Worm (Caenorhabditis elegans) whole organism, L1 larva: ENCODE measurements around the gene unc-80.

ENCODE experiments used
- F16B12.6 ChIP-seq: fragments of 150-350 bp; optimal IDR thresholded peaks from 2 replicates; lab custom pipeline; 2014; ENCODE audit warnings: missing biosample characterization, missing genetic modification characterization
- aha-1 ChIP-seq: fragments of 150-350 bp; optimal IDR thresholded peaks from 2 replicates; lab custom pipeline; 2014; ENCODE audit warnings: missing biosample characterization, missing genetic modification characterization
- alr-1 ChIP-seq: fragments of 200-800 bp; sonication (Bioruptor generic); optimal IDR thresholded peaks from 2 replicates; lab custom pipeline; 2018; ENCODE audit warnings: borderline replicate concordance, mild to moderate bottlenecking, missing genetic modification characterization, missing compliant biosample characterization
- blmp-1 ChIP-seq: fragments of 150-350 bp; optimal IDR thresholded peaks from 2 replicates; lab custom pipeline; 2014; ENCODE audit warnings: missing biosample characterization, missing genetic modification characterization
- dpl-1 ChIP-seq, 3 experiments: fragments of 150-350 bp in 2 of 3; sonication (generic microtip) in 1 of 3; optimal IDR thresholded peaks; 2 replicates each; lab custom pipeline; 2014 to 2017; ENCODE audit warnings: missing biosample characterization in 3 of 3, missing genetic modification characterization in 3 of 3, missing genetic modification reagents in 3 of 3
- dsc-1 ChIP-seq: sonication (generic microtip); optimal IDR thresholded peaks from 2 replicates; lab custom pipeline; 2016; ENCODE audit warnings: mild to moderate bottlenecking, missing genetic modification characterization, missing compliant biosample characterization
- fkh-4 ChIP-seq: sonication (generic microtip); optimal IDR thresholded peaks from 2 replicates; lab custom pipeline; 2016; ENCODE audit warnings: missing compliant biosample characterization, missing genetic modification characterization, borderline replicate concordance
- isw-1 ChIP-seq: fragments of 200-800 bp; sonication (Bioruptor generic); IDR thresholded peaks from 2 replicates; pipeline ENCODE4 v1.3.6; 2022; ENCODE audit warnings: missing genetic modification characterization, missing compliant biosample characterization
- lin-14 ChIP-seq: fragments of 200-800 bp; sonication (Bioruptor generic); optimal IDR thresholded peaks from 2 replicates; lab custom pipeline; 2018; ENCODE audit warnings: mild to moderate bottlenecking, missing genetic modification characterization, moderate library complexity, missing compliant biosample characterization
- mab-9 ChIP-seq: fragments of 200-800 bp; sonication (Bioruptor generic); IDR thresholded peaks from 2 replicates; pipeline ENCODE4 v1.3.6; 2022; ENCODE audit warnings: missing genetic modification reagents, missing genetic modification characterization, missing compliant biosample characterization
- mef-2 ChIP-seq: fragments of 150-350 bp; optimal IDR thresholded peaks from 2 replicates; lab custom pipeline; 2014; ENCODE audit warnings: missing biosample characterization, missing genetic modification characterization
- nhr-11 ChIP-seq: fragments of 150-350 bp; optimal IDR thresholded peaks from 2 replicates; lab custom pipeline; 2014; ENCODE audit warnings: missing biosample characterization, missing genetic modification characterization
- nhr-12 ChIP-seq: sonication (generic microtip); optimal IDR thresholded peaks from 2 replicates; lab custom pipeline; 2017; ENCODE audit warnings: missing biosample characterization, missing genetic modification characterization
- nhr-19 ChIP-seq: fragments of 200-800 bp; sonication (Bioruptor generic); conservative IDR thresholded peaks from 2 replicates; pipeline ENCODE4 v1.3.6; 2022; ENCODE audit warnings: missing genetic modification characterization, missing compliant biosample characterization
- nhr-28 ChIP-seq: fragments of 150-350 bp; optimal IDR thresholded peaks from 2 replicates; lab custom pipeline; 2014; ENCODE audit warnings: missing biosample characterization, missing genetic modification characterization
- nhr-77 ChIP-seq: fragments of 150-350 bp; optimal IDR thresholded peaks from 2 replicates; lab custom pipeline; 2014; ENCODE audit warnings: missing biosample characterization, missing genetic modification characterization
- nhr-84 ChIP-seq: sonication (generic microtip); optimal IDR thresholded peaks from 2 replicates; lab custom pipeline; 2017; ENCODE audit warnings: missing biosample characterization, missing genetic modification characterization
- pqm-1 ChIP-seq: sonication (generic microtip); optimal IDR thresholded peaks from 3 replicates; lab custom pipeline; 2017; ENCODE audit warnings: missing biosample characterization, missing genetic modification characterization
- rnt-1 ChIP-seq: sonication (generic microtip); optimal IDR thresholded peaks from 2 replicates; lab custom pipeline; 2016; ENCODE audit warnings: mild to moderate bottlenecking, missing genetic modification characterization, moderate library complexity, missing compliant biosample characterization
- snpc-4 ChIP-seq: fragments of 150-350 bp; optimal IDR thresholded peaks from 2 replicates; lab custom pipeline; 2014; ENCODE audit warnings: missing biosample characterization, missing genetic modification characterization
- sptf-1 ChIP-seq: fragments of 150-350 bp; optimal IDR thresholded peaks from 2 replicates; lab custom pipeline; 2014; ENCODE audit warnings: missing biosample characterization, missing genetic modification characterization
- xbp-1 ChIP-seq: sonication (generic microtip); optimal IDR thresholded peaks from 2 replicates; lab custom pipeline; 2016; ENCODE audit warnings: missing genetic modification characterization, missing compliant biosample characterization

Gene unc-80

DNA sequence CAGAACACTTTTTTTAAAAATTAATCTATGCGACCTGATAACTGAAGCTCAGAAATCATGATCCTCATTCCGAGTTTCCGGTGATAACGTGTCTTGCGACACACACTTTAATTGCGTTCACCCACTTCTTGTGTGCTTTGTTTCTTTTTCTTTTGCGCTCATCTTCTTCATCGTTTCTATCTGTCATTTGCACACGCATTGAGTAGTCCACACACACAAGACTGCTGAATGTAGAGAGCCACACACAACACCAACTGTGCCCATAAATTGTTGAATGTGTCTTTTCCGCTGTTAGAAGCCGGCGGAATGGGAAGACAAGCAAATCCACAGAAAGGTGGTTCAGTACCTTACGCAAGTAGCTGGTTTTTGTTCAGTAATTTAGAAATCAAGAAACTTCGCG lies 41.0 kb downstream of the unc-80 start:
- TF ChIP-seq nhr-28 (tag; lab: Kevin White, UChicago) (no peak), aha-1 (tag; lab: Kevin White, UChicago) (no peak), nhr-19 (GFP tag; lab: Robert Waterston, UW) (0 out of 2 replicates have a peak, but pooled peaks have one; percentile 21), dpl-1 (GFP tag; optimal IDR thresholded peaks at IDR 0.05; lab: Kevin White, UChicago) (no peak), nhr-77 (tag; lab: Kevin White, UChicago) (no peak), blmp-1 (tag; lab: Kevin White, UChicago) (no peak), mef-2 (tag; lab: Kevin White, UChicago) (no peak), mab-9 (GFP tag; lab: Robert Waterston, UW) (no peak), fkh-4 (tag; lab: Kevin White, UChicago) (no peak), nhr-11 (tag; lab: Kevin White, UChicago) (no peak), xbp-1 (tag; lab: Kevin White, UChicago) (no peak), F16B12.6 (no peak), pqm-1 (tag; lab: Kevin White, UChicago) (no peak), snpc-4 (no peak), dsc-1 (tag; lab: Kevin White, UChicago) (no peak), isw-1 (GFP tag; lab: Robert Waterston, UW) (no peak), rnt-1 (tag; lab: Kevin White, UChicago) (peak; percentile 38), nhr-84 (tag; lab: Kevin White, UChicago) (no peak), nhr-12 (tag; lab: Kevin White, UChicago) (no peak), sptf-1 (no peak), lin-14 (GFP tag; lab: Kevin White, UChicago) (peak; percentile 63), alr-1 (tag; lab: Kevin White, UChicago) (no peak)
